Worm (Caenorhabditis elegans) whole organism, L4 larva: Measurements from ENCODE around the gene fbxc-51.

Experiments
- F26F4.8 ChIP-seq: fragments of 200-800 bp; sonication (Bioruptor generic); conservative IDR thresholded peaks from 2 replicates; pipeline ENCODE4 v1.3.6; 2022; ENCODE audit warnings: missing genetic modification characterization, missing compliant biosample characterization
- F37D6.2 ChIP-seq: sonication (generic microtip); optimal IDR thresholded peaks from 2 replicates; lab custom pipeline; 2016; ENCODE audit warnings: mild to moderate bottlenecking, missing genetic modification characterization, missing compliant biosample characterization
- Y48G9A.11 ChIP-seq: fragments of 200-800 bp; sonication (Bioruptor generic); IDR thresholded peaks from 2 replicates; pipeline ENCODE4 v1.3.6; 2022; ENCODE audit warnings: missing genetic modification reagents, missing genetic modification characterization, missing compliant biosample characterization
- aha-1 ChIP-seq: fragments of 150-350 bp; peaks from one replicate; lab custom pipeline; 2014; ENCODE audit warnings: missing biosample characterization, missing genetic modification characterization
- aly-2 ChIP-seq: sonication (generic microtip); optimal IDR thresholded peaks from 2 replicates; lab custom pipeline; 2018; ENCODE audit warnings: missing biosample characterization, missing genetic modification characterization
- ctbp-1 ChIP-seq: fragments of 200-800 bp; sonication (Bioruptor generic); IDR thresholded peaks from 2 replicates; pipeline ENCODE4 v1.3.6; 2022; ENCODE audit warnings: missing genetic modification reagents, missing genetic modification characterization, missing compliant biosample characterization
- daf-16 ChIP-seq, 3 experiments: sonication (generic microtip); optimal IDR thresholded peaks; 2 replicates each; lab custom pipeline; 2016 to 2017; ENCODE audit warnings: missing genetic modification characterization in 3 of 3, missing genetic modification reagents in 3 of 3, mild to moderate bottlenecking in 2 of 3, missing compliant biosample characterization in 2 of 3, missing biosample characterization in 1 of 3, moderate library complexity in 1 of 3
- daf-8 ChIP-seq: fragments of 200-800 bp; sonication (Bioruptor generic); IDR thresholded peaks from 2 replicates; pipeline ENCODE4 v1.3.6; 2022; ENCODE audit warnings: missing genetic modification characterization, missing compliant biosample characterization
- dmd-6 ChIP-seq: fragments of 200-800 bp; sonication (Bioruptor generic); IDR thresholded peaks from 2 replicates; pipeline ENCODE4 v1.3.6; 2022; ENCODE audit warnings: missing genetic modification reagents, missing genetic modification characterization, missing compliant biosample characterization
- dpl-1 ChIP-seq: fragments of 150-350 bp; optimal IDR thresholded peaks from 2 replicates; lab custom pipeline; 2014; ENCODE audit warnings: missing biosample characterization, missing genetic modification reagents, missing genetic modification characterization
- duxl-1 ChIP-seq: sonication (generic microtip); optimal IDR thresholded peaks from 2 replicates; lab custom pipeline; 2016; ENCODE audit warnings: mild to moderate bottlenecking, missing genetic modification characterization, moderate library complexity, missing compliant biosample characterization; ENCODE audit not compliant: poor library complexity
- dve-1 ChIP-seq: sonication (generic microtip); optimal IDR thresholded peaks from 2 replicates; lab custom pipeline; 2017; ENCODE audit warnings: antibody characterized with exemption, mild to moderate bottlenecking, missing genetic modification characterization, missing compliant biosample characterization; ENCODE audit not compliant: insufficient read depth
- hif-1 ChIP-seq, 2 experiments: sonication (generic microtip); optimal IDR thresholded peaks; 2 replicates each; lab custom pipeline; 2016 to 2017; ENCODE audit warnings: missing compliant biosample characterization in 2 of 2, missing genetic modification characterization in 2 of 2, missing genetic modification reagents in 2 of 2, missing genotype in 2 of 2, mild to moderate bottlenecking in 1 of 2
- hlh-11 ChIP-seq: fragments of 200-800 bp; sonication (Bioruptor generic); optimal IDR thresholded peaks from 2 replicates; lab custom pipeline; 2018; ENCODE audit warnings: mild to moderate bottlenecking, missing genetic modification characterization, missing compliant biosample characterization
- lin-1 ChIP-seq: fragments of 200-800 bp; sonication (Bioruptor generic); IDR thresholded peaks from 2 replicates; pipeline ENCODE4 v1.3.6; 2022; ENCODE audit warnings: missing genetic modification reagents, missing genetic modification characterization, missing compliant biosample characterization
- lin-13 ChIP-seq: fragments of 150-350 bp; optimal IDR thresholded peaks from 2 replicates; lab custom pipeline; 2014; ENCODE audit warnings: missing biosample characterization, missing genetic modification reagents, missing genetic modification characterization
- lin-38 ChIP-seq: fragments of 200-800 bp; sonication (Bioruptor generic); IDR thresholded peaks from 2 replicates; pipeline ENCODE4 v1.3.6; 2022; ENCODE audit warnings: missing genetic modification reagents, missing genetic modification characterization, missing compliant biosample characterization
- lsy-2 ChIP-seq, 2 experiments: fragments of 150-350 bp in 1 of 2; sonication (generic microtip) in 1 of 2; optimal IDR thresholded peaks; 2 replicates each; lab custom pipeline; 2014 to 2017; ENCODE audit warnings: missing biosample characterization in 2 of 2, missing genetic modification characterization in 2 of 2
- madf-9 ChIP-seq: fragments of 200-800 bp; sonication (Bioruptor generic); conservative IDR thresholded peaks from 2 replicates; pipeline ENCODE4 v1.3.6; 2022; ENCODE audit warnings: missing genetic modification reagents, missing genetic modification characterization, missing compliant biosample characterization
- mdl-1 ChIP-seq, 2 experiments: fragments of 150-350 bp in 1 of 2; sonication (generic microtip) in 1 of 2; optimal IDR thresholded peaks; 2 replicates each; lab custom pipeline; 2014 to 2017; ENCODE audit warnings: missing biosample characterization in 2 of 2, missing genetic modification characterization in 2 of 2
- mep-1 ChIP-seq: fragments of 150-350 bp; sonication (generic microtip); optimal IDR thresholded peaks from 3 replicates; lab custom pipeline; 2014; ENCODE audit warnings: missing biosample characterization, missing genetic modification characterization
- mes-2 ChIP-seq: sonication (generic microtip); optimal IDR thresholded peaks from 2 replicates; lab custom pipeline; 2016; ENCODE audit warnings: missing genotype, mild to moderate bottlenecking, missing genetic modification characterization, missing compliant biosample characterization; ENCODE audit not compliant: poor library complexity, severe bottlenecking
- mxl-2 ChIP-seq: fragments of 200-800 bp; sonication (Bioruptor generic); conservative IDR thresholded peaks from 2 replicates; pipeline ENCODE4 v1.3.6; 2022; ENCODE audit warnings: missing genetic modification reagents, missing genetic modification characterization, missing compliant biosample characterization
- mxl-3 ChIP-seq: fragments of 200-800 bp; sonication (Bioruptor generic); optimal IDR thresholded peaks from 2 replicates; lab custom pipeline; 2018; ENCODE audit warnings: mild to moderate bottlenecking, missing genetic modification characterization, missing compliant biosample characterization
- nhr-28 ChIP-seq: fragments of 150-350 bp; optimal IDR thresholded peaks from 2 replicates; lab custom pipeline; 2014; ENCODE audit warnings: missing biosample characterization, missing genetic modification characterization
- nhr-48 ChIP-seq: sonication (generic microtip); optimal IDR thresholded peaks from 2 replicates; lab custom pipeline; 2016; ENCODE audit warnings: mild to moderate bottlenecking, missing genetic modification characterization, missing compliant biosample characterization
- nhr-77 ChIP-seq: fragments of 150-350 bp; optimal IDR thresholded peaks from 2 replicates; lab custom pipeline; 2014; ENCODE audit warnings: missing biosample characterization, missing genetic modification characterization
- pha-4 ChIP-seq, 2 experiments: fragments of 150-350 bp in 1 of 2; fragments of 200-800 bp in 1 of 2; sonication (Bioruptor generic) in 1 of 2; IDR thresholded peaks in 1 of 2; optimal IDR thresholded peaks in 1 of 2; 2 replicates each; pipeline versions ENCODE4 v1.3.6 to Lab custom; 2014 to 2022; ENCODE audit warnings: missing genetic modification characterization in 2 of 2, missing genetic modification reagents in 2 of 2, missing biosample characterization in 1 of 2, missing compliant biosample characterization in 1 of 2
- pqm-1 ChIP-seq: sonication (generic microtip); optimal IDR thresholded peaks from 2 replicates; lab custom pipeline; 2017; ENCODE audit warnings: missing biosample characterization, missing genetic modification characterization
- rbr-2 ChIP-seq: sonication (generic microtip); optimal IDR thresholded peaks from 2 replicates; lab custom pipeline; 2016; ENCODE audit warnings: missing genotype, missing genetic modification characterization, missing compliant biosample characterization
- sdz-12 ChIP-seq: fragments of 200-800 bp; sonication (Bioruptor generic); optimal IDR thresholded peaks from 2 replicates; lab custom pipeline; 2018; ENCODE audit warnings: mild to moderate bottlenecking, missing genetic modification characterization, missing compliant biosample characterization
- set-16 ChIP-seq: fragments of 200-800 bp; sonication (Bioruptor generic); IDR thresholded peaks from 2 replicates; pipeline ENCODE4 v1.3.6; 2022; ENCODE audit warnings: missing genetic modification reagents, missing genetic modification characterization, missing compliant biosample characterization
- skn-1 ChIP-seq: fragments of 150-350 bp; optimal IDR thresholded peaks from 2 replicates; lab custom pipeline; 2014; ENCODE audit warnings: missing biosample characterization, missing genetic modification characterization
- tag-97 ChIP-seq: fragments of 200-800 bp; sonication (Bioruptor generic); IDR thresholded peaks from 2 replicates; pipeline ENCODE4 v1.3.6; 2022; ENCODE audit warnings: missing genetic modification characterization, missing compliant biosample characterization
- unc-62 ChIP-seq, 3 experiments: fragments of 150-350 bp in 1 of 3; sonication (generic microtip); optimal IDR thresholded peaks in 2 of 3; peaks in 1 of 3; 1 replicate in 1 of 3; 2 replicates in 2 of 3; lab custom pipeline; 2014 to 2017; ENCODE audit warnings: missing biosample characterization in 3 of 3, missing genetic modification characterization in 3 of 3, missing genetic modification reagents in 3 of 3, missing genotype in 1 of 3
- vab-7 ChIP-seq: fragments of 200-800 bp; sonication (Bioruptor generic); IDR thresholded peaks from 2 replicates; pipeline ENCODE4 v1.3.6; 2022; ENCODE audit warnings: missing genetic modification reagents, missing genetic modification characterization, missing compliant biosample characterization
- zfp-2 ChIP-seq: sonication (generic microtip); optimal IDR thresholded peaks from 2 replicates; lab custom pipeline; 2016; ENCODE audit warnings: mild to moderate bottlenecking, missing genetic modification characterization, missing compliant biosample characterization

fbxc-51 gene

DNA sequence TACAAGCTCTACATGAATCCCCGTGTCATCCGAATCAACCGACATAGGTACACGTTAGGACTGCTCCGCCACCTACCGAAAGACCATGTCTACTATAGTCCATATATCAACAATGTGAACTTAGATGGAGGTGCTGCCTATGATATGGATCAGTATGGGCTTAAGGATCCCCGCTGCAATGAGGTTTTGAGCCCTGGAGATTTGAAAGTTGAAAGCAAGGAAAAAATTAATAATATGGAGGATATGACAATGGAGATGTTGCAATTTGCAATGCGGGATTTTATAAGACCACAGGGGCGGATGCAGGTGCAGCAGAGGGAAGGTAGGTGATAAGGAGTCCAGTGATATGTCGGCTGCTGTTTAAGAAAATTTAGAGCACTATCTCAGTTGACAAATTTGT, 702 bp downstream of the fbxc-51 start:
- TF ChIP-seq tag-97 (no peak), unc-62 (GFP tag; optimal IDR thresholded peaks at IDR 0.05 in 1 of 2; lab: Kevin White, UChicago) (peak in 1 of 2 experiments; percentile 84), unc-62 (tag; optimal IDR thresholded peaks at IDR 0.05; lab: Kevin White, UChicago) (no peak), set-16 (GFP tag; lab: Robert Waterston, UW) (no peak), aha-1 (tag; lab: Kevin White, UChicago) (peak; percentile 68), nhr-48 (tag; lab: Kevin White, UChicago) (no peak)

DNA sequence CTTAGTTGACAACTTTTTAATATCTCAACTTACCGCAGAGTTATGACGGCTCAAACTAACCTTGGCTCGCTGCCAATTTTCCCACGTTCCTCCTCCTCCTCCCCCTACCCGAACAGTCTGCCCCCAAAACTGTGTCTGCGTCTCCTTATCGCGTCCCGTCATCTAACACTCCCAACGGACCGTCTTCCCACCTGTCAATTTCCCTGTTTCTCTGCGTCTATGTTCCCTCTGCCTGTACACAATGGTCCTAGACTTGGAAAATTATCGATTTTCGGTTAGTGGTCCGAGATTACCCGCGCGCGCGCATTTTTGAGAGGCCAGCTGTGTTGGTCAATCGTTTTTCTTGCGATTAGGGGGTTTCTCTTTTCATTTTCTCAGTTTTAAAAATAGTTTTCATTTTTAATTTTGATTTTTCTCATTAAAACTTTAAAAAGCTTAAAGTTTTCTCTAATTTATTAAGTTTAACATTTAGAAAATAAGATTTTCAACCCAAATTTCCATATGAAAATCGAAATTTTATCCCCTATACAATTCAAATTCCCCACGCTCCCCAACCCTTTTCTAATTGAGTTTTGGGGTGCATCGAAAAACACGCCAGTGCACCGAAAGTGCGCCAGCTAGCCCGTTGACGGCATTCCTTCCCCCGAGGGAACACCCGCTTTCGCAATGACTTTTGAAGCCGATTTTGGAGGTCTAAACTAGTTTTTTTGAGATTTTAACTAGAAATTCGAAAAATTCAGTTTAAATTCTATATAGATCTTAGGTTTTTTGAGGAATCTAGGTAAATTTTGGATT, 4.6 kb downstream of the fbxc-51 start, which contains the start of gene alg-2:
Gene alg-2, plus strand, starts transcription at position 220 of the 795 bp plus-strand sequence.
- TF ChIP-seq lin-1 (GFP tag; lab: Robert Waterston, UW): peak; percentile 24; the same call in 1 of the 2 replicates
- no peak for TF ChIP-seq F26F4.8 (GFP tag; lab: Robert Waterston, UW)
- TF ChIP-seq pha-4 (GFP tag; IDR thresholded peaks at IDR 0.05; lab: Robert Waterston, UW): no peak
- no peak for TF ChIP-seq pha-4 (tag; optimal IDR thresholded peaks at IDR 0.05; lab: Kevin White, UChicago)
- no peak for TF ChIP-seq daf-16 (GFP tag; optimal IDR thresholded peaks at IDR 0.05; lab: Kevin White, UChicago)
- TF ChIP-seq daf-16 (tag; optimal IDR thresholded peaks at IDR 0.05; lab: Kevin White, UChicago): peak; percentile 13
- TF ChIP-seq aly-2 (tag; lab: Kevin White, UChicago): no peak
- TF ChIP-seq rbr-2 (tag; lab: Kevin White, UChicago): peak; percentile 50
- peak; percentile 28 for TF ChIP-seq hlh-11 (tag; lab: Kevin White, UChicago)
- 0 out of 2 replicates have a peak, but pooled peaks have one; percentile 5 for TF ChIP-seq vab-7 (GFP tag; lab: Robert Waterston, UW)
- no peak for TF ChIP-seq F37D6.2
- TF ChIP-seq lsy-2 (tag; optimal IDR thresholded peaks at IDR 0.05; lab: Kevin White, UChicago): peak in 1 of 2 experiments; percentile 69
- TF ChIP-seq dpl-1 (GFP tag; lab: Kevin White, UChicago): peak; percentile 57
- TF ChIP-seq zfp-2 (tag; lab: Kevin White, UChicago): no peak
- TF ChIP-seq ctbp-1 (GFP tag; lab: Robert Waterston, UW): peak; percentile 53; the same call in 1 of the 2 replicates
- no peak for TF ChIP-seq daf-8 (GFP tag; lab: Robert Waterston, UW)
- peak; percentile 28 for TF ChIP-seq duxl-1 (tag; lab: Kevin White, UChicago)
- peak; percentile 21 for TF ChIP-seq nhr-77 (tag; lab: Kevin White, UChicago)
- peak; percentile 48 for TF ChIP-seq mes-2 (tag; lab: Kevin White, UChicago)
- TF ChIP-seq pqm-1 (tag; lab: Kevin White, UChicago): peak; percentile 37
- TF ChIP-seq lin-38 (GFP tag; lab: Robert Waterston, UW): no peak
- TF ChIP-seq mep-1 (tag; lab: Kevin White, UChicago): peak; percentile 60
- TF ChIP-seq dmd-6: peak; percentile 70
- peak; percentile 61 for TF ChIP-seq lin-13
- TF ChIP-seq mdl-1 (tag; optimal IDR thresholded peaks at IDR 0.05; lab: Kevin White, UChicago): peak in 1 of 2 experiments; percentile 30
- peak; percentile 60 for TF ChIP-seq mxl-3 (GFP tag; lab: Kevin White, UChicago)
- TF ChIP-seq skn-1: no peak
- TF ChIP-seq nhr-28 (tag; lab: Kevin White, UChicago): peak; percentile 12
- TF ChIP-seq Y48G9A.11: no peak
- no peak for TF ChIP-seq madf-9 (GFP tag; lab: Robert Waterston, UW)
- 0 out of 2 replicates have a peak, but pooled peaks have one; percentile 8 for TF ChIP-seq mxl-2 (GFP tag; lab: Robert Waterston, UW)
- no peak for TF ChIP-seq sdz-12
- TF ChIP-seq unc-62 (GFP tag; optimal IDR thresholded peaks at IDR 0.05 in 1 of 2; lab: Kevin White, UChicago): peak in 1 of 2 experiments; percentile 82
- TF ChIP-seq unc-62 (tag; optimal IDR thresholded peaks at IDR 0.05; lab: Kevin White, UChicago): no peak
- TF ChIP-seq aha-1 (tag; lab: Kevin White, UChicago): peak; percentile 6
- peak; percentile 43 for TF ChIP-seq dve-1 (tag; lab: Kevin White, UChicago)
- peak; percentile 16 for TF ChIP-seq nhr-48 (tag; lab: Kevin White, UChicago)
- peak in 1 of 2 experiments; percentile 19 for TF ChIP-seq hif-1 (tag; optimal IDR thresholded peaks at IDR 0.05; lab: Kevin White, UChicago)
